Worm (Caenorhabditis elegans) whole organism, early embryonic: ENCODE results near the gene lgc-42.

Source experiments
- B0310.2 ChIP-seq: sonication (generic microtip); optimal IDR thresholded peaks from 2 replicates; lab custom pipeline; 2016; ENCODE audit warnings: mild to moderate bottlenecking, missing genetic modification characterization, missing compliant biosample characterization
- F13C5.2 ChIP-seq: sonication (generic microtip); optimal IDR thresholded peaks from 2 replicates; lab custom pipeline; 2017; ENCODE audit warnings: mild to moderate bottlenecking, missing genetic modification characterization, inconsistent platforms, missing compliant biosample characterization
- aly-1 ChIP-seq: sonication (generic microtip); optimal IDR thresholded peaks from 2 replicates; lab custom pipeline; 2016; ENCODE audit warnings: missing genetic modification characterization, missing compliant biosample characterization
- ama-1 ChIP-seq: fragments of 150-350 bp; optimal IDR thresholded peaks from 2 replicates; lab custom pipeline; 2014
- ceh-13 ChIP-seq: fragments of 200-800 bp; sonication (Bioruptor generic); optimal IDR thresholded peaks from 2 replicates; lab custom pipeline; 2018; ENCODE audit warnings: mild to moderate bottlenecking, missing genetic modification characterization, missing compliant biosample characterization
- ceh-36 ChIP-seq: sonication (generic microtip); optimal IDR thresholded peaks from 2 replicates; lab custom pipeline; 2016; ENCODE audit warnings: missing genetic modification characterization, inconsistent platforms, missing compliant biosample characterization
- flt-1 ChIP-seq: fragments of 200-800 bp; sonication (Bioruptor generic); IDR thresholded peaks from 2 replicates; pipeline ENCODE4 v1.3.6; 2022; ENCODE audit warnings: missing genetic modification characterization, missing compliant biosample characterization
- hnd-1 ChIP-seq: sonication (generic microtip); optimal IDR thresholded peaks from 2 replicates; lab custom pipeline; 2016; ENCODE audit warnings: missing genetic modification characterization, missing compliant biosample characterization
- scrt-1 ChIP-seq: fragments of 200-800 bp; sonication (Bioruptor generic); IDR thresholded peaks from 2 replicates; pipeline ENCODE4 v1.3.6; 2022; ENCODE audit warnings: missing genetic modification characterization, missing compliant biosample characterization
- tbx-11 ChIP-seq: fragments of 200-800 bp; sonication (Bioruptor generic); IDR thresholded peaks from 2 replicates; pipeline ENCODE4 v1.3.6; 2022; ENCODE audit warnings: missing genetic modification characterization, missing compliant biosample characterization
- tbx-37 ChIP-seq: fragments of 200-800 bp; sonication (Bioruptor generic); conservative IDR thresholded peaks from 2 replicates; pipeline ENCODE4 v1.3.6; 2022; ENCODE audit warnings: missing genetic modification reagents, missing genetic modification characterization, missing compliant biosample characterization
- tra-4 ChIP-seq: sonication (generic microtip); optimal IDR thresholded peaks from 2 replicates; lab custom pipeline; 2017; ENCODE audit warnings: missing genetic modification characterization, missing compliant biosample characterization

ce11 chrIII:2005729-2006128 lies 8.1 kb downstream of the lgc-42 start, which contains the start of gene Y39A3B.1:
- TF ChIP-seq tbx-37 (GFP tag; lab: Robert Waterston, UW) = no peak
- TF ChIP-seq B0310.2 (tag; lab: Kevin White, UChicago) = no peak
- TF ChIP-seq flt-1 (GFP tag; lab: Robert Waterston, UW) = no peak
- TF ChIP-seq tra-4 (tag; lab: Kevin White, UChicago) = no peak
- TF ChIP-seq aly-1 = no peak
- TF ChIP-seq hnd-1 (tag; lab: Kevin White, UChicago) = no peak
- TF ChIP-seq ceh-36 (tag; lab: Kevin White, UChicago) = no peak
- no peak for TF ChIP-seq tbx-11 (GFP tag; lab: Robert Waterston, UW)
- TF ChIP-seq ama-1 = no peak
- no peak for TF ChIP-seq F13C5.2 (tag; lab: Kevin White, UChicago)
- TF ChIP-seq ceh-13 = no peak
- no peak for TF ChIP-seq scrt-1 (GFP tag; lab: Robert Waterston, UW)
